Fruit fly (Drosophila melanogaster): ENCODE measurements around the gene Cpr92F.
A peak's percentile ranks its signal among the peaks of the same experiment; 100 is the strongest.

Gene Cpr92F

dm6 chr3R:20633984-20634446, 35.4 kb upstream of the Cpr92F start:
- TF ChIP-seq CG12942 (GFP tag; optimal IDR thresholded peaks at IDR 0.05) (peak; percentile 68), CG11093 (GFP tag; IDR thresholded peaks at IDR 0.05) (0 out of 3 replicates have a peak, but pooled peaks have one; percentile 39), Chrac-16 (GFP tag; optimal IDR thresholded peaks at IDR 0.05) (peak; percentile 58), Hey (tag; optimal IDR thresholded peaks at IDR 0.05) (no peak), dan (GFP tag; IDR thresholded peaks at IDR 0.05) (no peak), wek (GFP tag; optimal IDR thresholded peaks at IDR 0.05) (no peak), Dp (GFP tag; optimal IDR thresholded peaks at IDR 0.05) (no peak), tio (GFP tag; optimal IDR thresholded peaks at IDR 0.05) (no peak), al (GFP tag; IDR thresholded peaks at IDR 0.05) (peak; percentile 65), klu (GFP tag; IDR thresholded peaks at IDR 0.05) (peak; percentile 48; the same call in 1 of the 2 replicates), Lhr (GFP tag; optimal IDR thresholded peaks at IDR 0.05) (no peak), Taf1 (GFP tag; IDR thresholded peaks at IDR 0.05) (0 out of 2 replicates have a peak, but pooled peaks have one; percentile 47), Antp (GFP tag; optimal IDR thresholded peaks at IDR 0.05) (peak; percentile 84), pum (GFP tag; optimal IDR thresholded peaks at IDR 0.05) (peak; percentile 59), CG6791 (GFP tag; IDR thresholded peaks at IDR 0.05; ENCODE audit: partially characterized antibody) (no peak), CG42726 (GFP tag; IDR thresholded peaks at IDR 0.05; ENCODE audit: partially characterized antibody) (no peak), CG14014 (GFP tag; IDR thresholded peaks at IDR 0.05) (peak; percentile 68), HLHmδ (GFP tag; optimal IDR thresholded peaks at IDR 0.05) (no peak), prd (optimal IDR thresholded peaks at IDR 0.05) (no peak), prd (GFP tag; IDR thresholded peaks at IDR 0.05) (peak; percentile 78), Six4 (GFP tag; optimal IDR thresholded peaks at IDR 0.05) (peak; percentile 72), wdn (GFP tag; IDR thresholded peaks at IDR 0.05) (0 out of 2 replicates have a peak, but pooled peaks have one; percentile 12), CG1024 (GFP tag; IDR thresholded peaks at IDR 0.05) (0 out of 2 replicates have a peak, but pooled peaks have one; percentile 21), CG6254 (GFP tag; optimal IDR thresholded peaks at IDR 0.05) (no peak), corto (GFP tag; optimal IDR thresholded peaks at IDR 0.05) (no peak), CG17802 (tag; optimal IDR thresholded peaks at IDR 0.05) (no peak), tgo (GFP tag; IDR thresholded peaks at IDR 0.05) (peak; percentile 66), CG15073 (GFP tag; optimal IDR thresholded peaks at IDR 0.05) (no peak), fru (optimal IDR thresholded peaks at IDR 0.05) (no peak), CG5953 (GFP tag; IDR thresholded peaks at IDR 0.05) (no peak), CG34422 (GFP tag; IDR thresholded peaks at IDR 0.05) (peak; percentile 87), CrebB (tag; optimal IDR thresholded peaks at IDR 0.05) (peak; percentile 77), CG6854 (GFP tag; optimal IDR thresholded peaks at IDR 0.05) (peak; percentile 43), cato (GFP tag; optimal IDR thresholded peaks at IDR 0.05; ENCODE audit: borderline replicate concordance) (peak; percentile 32), da (GFP tag; optimal IDR thresholded peaks at IDR 0.05) (no peak), CG4707 (GFP tag; optimal IDR thresholded peaks at IDR 0.05) (no peak), CG11560 (tag; IDR thresholded peaks at IDR 0.05) (peak; percentile 38; the same call in 1 of the 3 replicates), CG11696 (GFP tag; IDR thresholded peaks at IDR 0.05) (no peak), grn (GFP tag; optimal IDR thresholded peaks at IDR 0.05) (no peak), CG43689 (GFP tag; IDR thresholded peaks at IDR 0.05) (no peak), phol (tag; optimal IDR thresholded peaks at IDR 0.05) (no peak), Max (GFP tag; optimal IDR thresholded peaks at IDR 0.05) (peak; percentile 16), gce (GFP tag; IDR thresholded peaks at IDR 0.05) (peak; percentile 66; the same call in 1 of the 3 replicates), CG9932 (GFP tag; IDR thresholded peaks at IDR 0.05) (peak; percentile 75), HmgZ (tag; optimal IDR thresholded peaks at IDR 0.05) (peak; percentile 80), Hsf (GFP tag; optimal IDR thresholded peaks at IDR 0.05) (peak; percentile 68), Lpt (GFP tag; optimal IDR thresholded peaks at IDR 0.05) (no peak), fd64A (GFP tag; optimal IDR thresholded peaks at IDR 0.05) (no peak), tap (tag; optimal IDR thresholded peaks at IDR 0.05) (no peak), br (optimal IDR thresholded peaks at IDR 0.05) (no peak), sc (optimal IDR thresholded peaks at IDR 0.05) (no peak), sc (GFP tag; optimal IDR thresholded peaks at IDR 0.05) (no peak), ranshi (GFP tag; IDR thresholded peaks at IDR 0.05) (peak; percentile 67)
